Fruit fly (Drosophila melanogaster) whole organism, embryonic: ENCODE results near the gene Or67a.

Experiments
- Adf1 ChIP-seq: fragments of 200-800 bp; sonication (Bioruptor generic); IDR thresholded peaks from 2 replicates; pipeline ENCODE4 v1.3.6; 2022; ENCODE audit warnings: missing biosample characterization, missing genetic modification characterization
- Asciz ChIP-seq: fragments of 200-800 bp; sonication (Bioruptor generic); optimal IDR thresholded peaks from 2 replicates; lab custom pipeline; 2017; ENCODE audit warnings: missing biosample characterization, mild to moderate bottlenecking, missing genetic modification characterization, missing genetic modification reagents
- Bgb ChIP-seq: fragments of 200-800 bp; sonication (Bioruptor generic); IDR thresholded peaks from 2 replicates; pipeline ENCODE4 v1.3.6; 2022; ENCODE audit warnings: missing biosample characterization, missing genetic modification characterization; ENCODE audit not compliant: partially characterized antibody
- Blimp-1 ChIP-seq: fragments of 200-800 bp; sonication (Bioruptor generic); optimal IDR thresholded peaks from 3 replicates; lab custom pipeline; 2018; ENCODE audit warnings: missing biosample characterization, missing genetic modification characterization, mild to moderate bottlenecking, moderate library complexity, missing genetic modification reagents
- CG10543 ChIP-seq: fragments of 200-800 bp; sonication (Bioruptor generic); optimal IDR thresholded peaks from 3 replicates; lab custom pipeline; 2017; ENCODE audit warnings: missing biosample characterization, mild to moderate bottlenecking, missing genetic modification characterization, moderate library complexity
- CG11504 ChIP-seq: fragments of 200-800 bp; sonication (Bioruptor generic); optimal IDR thresholded peaks from 3 replicates; lab custom pipeline; 2019; ENCODE audit warnings: missing biosample characterization, mild to moderate bottlenecking, missing genetic modification characterization, moderate library complexity
- CG14014 ChIP-seq: fragments of 200-800 bp; sonication (Bioruptor generic); IDR thresholded peaks from 2 replicates; pipeline ENCODE4 v1.3.6; 2022; ENCODE audit warnings: missing biosample characterization, missing genetic modification characterization
- CG15269 ChIP-seq: fragments of 200-800 bp; sonication (Bioruptor generic); optimal IDR thresholded peaks from 2 replicates; lab custom pipeline; 2018; ENCODE audit warnings: missing biosample characterization, mild to moderate bottlenecking, missing genetic modification characterization, moderate library complexity
- CG17612 ChIP-seq: fragments of 200-800 bp; sonication (Bioruptor generic); IDR thresholded peaks from 2 replicates; pipeline ENCODE4 v1.3.6; 2022; ENCODE audit warnings: missing biosample characterization, missing genetic modification characterization
- CG18599 ChIP-seq: fragments of 200-800 bp; sonication (Bioruptor generic); optimal IDR thresholded peaks from 3 replicates; lab custom pipeline; 2017; ENCODE audit warnings: missing biosample characterization, missing genetic modification characterization, mild to moderate bottlenecking, moderate library complexity, missing genetic modification reagents
- CG2199 ChIP-seq: fragments of 200-800 bp; sonication (Bioruptor generic); IDR thresholded peaks from 3 replicates; pipeline ENCODE4 v1.3.6; 2022; ENCODE audit warnings: missing biosample characterization, missing genetic modification characterization
- CG2678 ChIP-seq: fragments of 200-800 bp; sonication (Bioruptor generic); optimal IDR thresholded peaks from 3 replicates; lab custom pipeline; 2019; ENCODE audit warnings: missing biosample characterization, mild to moderate bottlenecking, missing genetic modification characterization, moderate library complexity
- CG34376 ChIP-seq: fragments of 200-800 bp; sonication (Bioruptor generic); optimal IDR thresholded peaks from 2 replicates; lab custom pipeline; 2018; ENCODE audit warnings: missing biosample characterization, mild to moderate bottlenecking, missing genetic modification characterization
- CG34422 ChIP-seq: fragments of 200-800 bp; sonication (Bioruptor generic); IDR thresholded peaks from 3 replicates; pipeline ENCODE4 v1.3.6; 2022; ENCODE audit warnings: missing biosample characterization, missing genetic modification characterization
- CG6689 ChIP-seq: fragments of 200-800 bp; sonication (Bioruptor generic); IDR thresholded peaks from 2 replicates; pipeline ENCODE4 v1.3.6; 2022; ENCODE audit warnings: missing biosample characterization, missing genetic modification characterization
- CG7372 ChIP-seq: fragments of 200-800 bp; sonication (Bioruptor generic); IDR thresholded peaks from 2 replicates; pipeline ENCODE4 v1.3.6; 2022; ENCODE audit warnings: missing biosample characterization, missing genetic modification characterization
- Ets65A ChIP-seq: fragments of 200-800 bp; sonication (Bioruptor generic); peaks from one replicate; lab custom pipeline; 2016; ENCODE audit warnings: missing biosample characterization, missing genetic modification characterization
- Hr78 ChIP-seq, 2 experiments: fragments of 200-800 bp in 1 of 2; fragments of >200 bp in 1 of 2; sonication (Bioruptor generic) in 1 of 2; optimal IDR thresholded peaks; 2 replicates each; lab custom pipeline; 2017 to 2019; ENCODE audit warnings: missing biosample characterization in 2 of 2, missing genetic modification characterization in 2 of 2, mild to moderate bottlenecking in 1 of 2, moderate library complexity in 1 of 2
- Med ChIP-seq: fragments of 200-800 bp; sonication (Bioruptor generic); peaks from one replicate; lab custom pipeline; 2016; ENCODE audit warnings: missing biosample characterization, missing genetic modification characterization, mild to moderate bottlenecking, inconsistent platforms, moderate library complexity
- PHDP ChIP-seq: fragments of 200-800 bp; sonication (Bioruptor generic); optimal IDR thresholded peaks from 3 replicates; lab custom pipeline; 2018; ENCODE audit warnings: missing biosample characterization, mild to moderate bottlenecking, missing genetic modification characterization, moderate library complexity
- Poxn ChIP-seq: fragments of 200-800 bp; sonication (Bioruptor generic); IDR thresholded peaks from 2 replicates; pipeline ENCODE4 v1.3.6; 2022; ENCODE audit warnings: missing biosample characterization, missing genetic modification characterization
- Sry-β ChIP-seq: fragments of 200-800 bp; sonication (Bioruptor generic); optimal IDR thresholded peaks from 2 replicates; lab custom pipeline; 2018; ENCODE audit warnings: missing biosample characterization, mild to moderate bottlenecking, missing genetic modification characterization, moderate library complexity
- abd-A ChIP-seq: fragments of 200-800 bp; sonication (Bioruptor generic); optimal IDR thresholded peaks from 3 replicates; lab custom pipeline; 2019; ENCODE audit warnings: missing biosample characterization, mild to moderate bottlenecking, missing genetic modification characterization, moderate library complexity
- aop ChIP-seq: fragments of 200-800 bp; sonication (Bioruptor generic); IDR thresholded peaks from 2 replicates; pipeline ENCODE4 v1.3.6; 2022; ENCODE audit warnings: missing biosample characterization, missing genetic modification characterization
- cad ChIP-seq: fragments of >200 bp; optimal IDR thresholded peaks from 2 replicates; lab custom pipeline; 2017; ENCODE audit warnings: missing biosample characterization, missing genetic modification characterization
- caup ChIP-seq: fragments of 200-800 bp; sonication (Bioruptor generic); optimal IDR thresholded peaks from 3 replicates; lab custom pipeline; 2017; ENCODE audit warnings: missing biosample characterization, mild to moderate bottlenecking, missing genetic modification characterization, moderate library complexity; ENCODE audit not compliant: severe bottlenecking
- chinmo ChIP-seq: fragments of 200-800 bp; sonication (Bioruptor generic); IDR thresholded peaks from 4 replicates; pipeline ENCODE4 v1.3.6; 2022; ENCODE audit warnings: missing biosample characterization, missing genetic modification characterization; ENCODE audit not compliant: partially characterized antibody
- crol ChIP-seq: fragments of 200-800 bp; sonication (Bioruptor generic); IDR thresholded peaks from 2 replicates; pipeline ENCODE4 v1.3.6; 2022; ENCODE audit warnings: missing biosample characterization, missing genetic modification characterization
- cwo ChIP-seq: fragments of 200-800 bp; sonication (Bioruptor generic); optimal IDR thresholded peaks from 3 replicates; lab custom pipeline; 2017; ENCODE audit warnings: missing biosample characterization, missing genetic modification characterization, mild to moderate bottlenecking, moderate library complexity, missing genetic modification reagents
- dm ChIP-seq: fragments of 200-800 bp; sonication (Bioruptor generic); optimal IDR thresholded peaks from 3 replicates; lab custom pipeline; 2016; ENCODE audit warnings: missing biosample characterization, missing genetic modification characterization
- dysf ChIP-seq: fragments of 200-800 bp; sonication (Bioruptor generic); IDR thresholded peaks from 3 replicates; pipeline ENCODE4 v1.3.6; 2022; ENCODE audit warnings: missing biosample characterization, missing genetic modification characterization
- fd64A ChIP-seq: fragments of 200-800 bp; sonication (Bioruptor generic); optimal IDR thresholded peaks from 3 replicates; lab custom pipeline; 2018; ENCODE audit warnings: missing biosample characterization, mild to moderate bottlenecking, missing genetic modification characterization
- gem ChIP-seq: fragments of 200-800 bp; sonication (Bioruptor generic); optimal IDR thresholded peaks from 2 replicates; lab custom pipeline; 2019; ENCODE audit warnings: missing biosample characterization, mild to moderate bottlenecking, missing genetic modification characterization, moderate library complexity
- gro ChIP-seq: fragments of 200-800 bp; sonication (Bioruptor generic); optimal IDR thresholded peaks from 2 replicates; lab custom pipeline; 2016; ENCODE audit warnings: missing biosample characterization, missing genetic modification characterization
- hkb ChIP-seq, 2 experiments: fragments of 200-800 bp in 1 of 2; fragments of >200 bp in 1 of 2; sonication (Bioruptor generic) in 1 of 2; IDR thresholded peaks in 1 of 2; optimal IDR thresholded peaks in 1 of 2; 2 replicates each; pipeline versions ENCODE4 v1.3.6 to Lab custom; 2017 to 2022; ENCODE audit warnings: missing biosample characterization in 1 of 2, missing genetic modification characterization in 1 of 2
- ind ChIP-seq: fragments of 200-800 bp; sonication (Bioruptor generic); optimal IDR thresholded peaks from 3 replicates; lab custom pipeline; 2016; ENCODE audit warnings: missing biosample characterization, missing genetic modification characterization
- ken ChIP-seq: fragments of 200-800 bp; sonication (Bioruptor generic); IDR thresholded peaks from 3 replicates; pipeline ENCODE4 v1.3.6; 2022; ENCODE audit warnings: missing biosample characterization, missing genetic modification characterization
- mirr ChIP-seq: fragments of 200-800 bp; sonication (Bioruptor generic); optimal IDR thresholded peaks from 3 replicates; lab custom pipeline; 2018; ENCODE audit warnings: missing biosample characterization, mild to moderate bottlenecking, missing genetic modification characterization
- nmo ChIP-seq: fragments of 200-800 bp; sonication (Bioruptor generic); optimal IDR thresholded peaks from 2 replicates; lab custom pipeline; 2018; ENCODE audit warnings: missing biosample characterization, mild to moderate bottlenecking, missing genetic modification characterization, moderate library complexity
- oc ChIP-seq: fragments of 200-800 bp; sonication (Bioruptor generic); optimal IDR thresholded peaks from 2 replicates; lab custom pipeline; 2018; ENCODE audit warnings: missing biosample characterization, mild to moderate bottlenecking, missing genetic modification characterization, moderate library complexity
- otp ChIP-seq: fragments of 200-800 bp; sonication (Bioruptor generic); IDR thresholded peaks from 3 replicates; pipeline ENCODE4, ENCODE4 v1.3.6; 2022; ENCODE audit warnings: missing biosample characterization, missing genetic modification characterization
- pros ChIP-seq: fragments of 200-800 bp; sonication (Bioruptor generic); optimal IDR thresholded peaks from 3 replicates; lab custom pipeline; 2019; ENCODE audit warnings: missing biosample characterization, mild to moderate bottlenecking, missing genetic modification characterization, moderate library complexity
- scrt ChIP-seq: fragments of 200-800 bp; sonication (Bioruptor generic); optimal IDR thresholded peaks from 2 replicates; lab custom pipeline; 2018; ENCODE audit warnings: missing biosample characterization, mild to moderate bottlenecking, missing genetic modification characterization, moderate library complexity
- sd ChIP-seq: fragments of 200-800 bp; sonication (Bioruptor generic); optimal IDR thresholded peaks from 3 replicates; lab custom pipeline; 2018; ENCODE audit warnings: missing biosample characterization, mild to moderate bottlenecking, missing genetic modification characterization, moderate library complexity
- sens ChIP-seq: fragments of 200-800 bp; sonication (Bioruptor generic); peaks from one replicate; lab custom pipeline; 2016; ENCODE audit warnings: missing biosample characterization, missing genetic modification characterization
- sqz ChIP-seq: fragments of 200-800 bp; sonication (Bioruptor generic); optimal IDR thresholded peaks from 3 replicates; lab custom pipeline; 2018; ENCODE audit warnings: missing biosample characterization, mild to moderate bottlenecking, missing genetic modification characterization
- sr ChIP-seq: fragments of 200-800 bp; sonication (Bioruptor generic); IDR thresholded peaks from 3 replicates; pipeline ENCODE4 v1.3.6; 2022; ENCODE audit warnings: missing biosample characterization, missing genetic modification characterization
- vnd ChIP-seq: fragments of 200-800 bp; sonication (Bioruptor generic); IDR thresholded peaks from 3 replicates; pipeline ENCODE4 v1.3.6; 2022; ENCODE audit warnings: missing biosample characterization, missing genetic modification characterization; ENCODE audit not compliant: partially characterized antibody

The Or67a gene

DNA sequence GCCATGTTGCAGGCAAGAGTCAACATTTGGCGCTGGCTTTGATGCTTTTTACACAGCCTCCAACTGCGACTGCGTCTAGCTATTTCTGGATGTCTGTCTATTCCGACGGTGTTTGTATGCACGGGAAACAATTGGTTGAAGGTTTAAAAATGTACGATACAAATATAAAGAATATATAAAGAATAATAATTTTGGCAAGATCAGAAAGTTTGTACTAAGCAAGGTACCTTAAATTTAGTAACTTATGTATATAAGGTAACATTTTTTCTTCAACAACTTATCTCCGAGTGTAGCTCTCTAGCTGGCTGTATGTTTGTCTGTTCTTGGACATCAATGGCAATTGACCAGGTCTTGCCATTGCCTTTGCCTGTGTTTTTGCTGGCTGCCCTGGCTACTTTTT, 38.0 kb downstream of the Or67a start (continued):
- TF ChIP-seq gem (peak; percentile 50), CG2199 (no peak), oc (peak; percentile 15), CG6689 (GFP tag; lab: Robert Waterston, UW) (0 out of 2 replicates have a peak, but pooled peaks have one; percentile 12)

DNA sequence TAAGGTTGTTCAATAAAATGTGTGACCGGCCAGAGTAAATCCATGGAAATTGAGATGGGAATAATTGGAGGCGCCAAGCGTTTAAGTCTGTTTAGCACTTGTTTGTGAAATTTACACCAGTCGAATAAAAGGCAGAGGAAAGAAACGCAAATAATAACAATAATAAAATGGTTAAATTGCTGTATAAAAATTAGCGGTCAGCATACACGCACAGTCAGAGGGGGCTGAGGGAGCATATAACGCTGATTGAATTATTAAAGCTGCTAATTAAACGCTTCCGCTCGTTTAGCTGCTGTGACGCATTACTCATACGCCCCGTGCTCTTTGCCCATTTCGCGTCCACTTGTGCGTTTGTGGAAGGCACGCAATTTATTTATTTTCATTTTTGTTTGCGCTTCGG, 38.9 kb downstream of the Or67a start:
- TF ChIP-seq otp (GFP tag; lab: Robert Waterston, UW) (peak; percentile 79; the same call in 2 of the 3 replicates), abd-A (tag; lab: Kevin White, UChicago) (peak; percentile 71), Ets65A (GFP tag; lab: Kevin White, UChicago) (peak; percentile 26), CG15269 (tag; lab: Kevin White, UChicago) (peak; percentile 9), cwo (peak; percentile 22), PHDP (tag; lab: Kevin White, UChicago) (peak; percentile 8), chinmo (GFP tag; lab: Robert Waterston, UW) (0 out of 4 replicates have a peak, but pooled peaks have one; percentile 63), Med (GFP tag; lab: Kevin White, UChicago) (peak; percentile 48), CG2678 (tag; lab: Kevin White, UChicago) (peak; percentile 9), CG18599 (GFP tag; lab: Kevin White, UChicago) (peak; percentile 3), Asciz (peak; percentile 33), crol (peak; percentile 53; the same call in 1 of the 2 replicates), CG10543 (peak; percentile 43), mirr (GFP tag; lab: Kevin White, UChicago) (peak; percentile 16), sens (GFP tag; lab: Kevin White, UChicago) (peak; percentile 22), CG34422 (GFP tag; lab: Robert Waterston, UW) (no peak), CG7372 (GFP tag; lab: Robert Waterston, UW) (0 out of 2 replicates have a peak, but pooled peaks have one; percentile 13), dysf (GFP tag; lab: Robert Waterston, UW) (0 out of 3 replicates have a peak, but pooled peaks have one; percentile 8), ken (no peak), aop (GFP tag; lab: Robert Waterston, UW) (no peak), pros (GFP tag; lab: Kevin White, UChicago) (no peak), dm (GFP tag; lab: Kevin White, UChicago) (no peak), sd (peak; percentile 43), ind (GFP tag; lab: Kevin White, UChicago) (no peak), scrt (GFP tag; lab: Kevin White, UChicago) (no peak), gro (GFP tag; lab: Kevin White, UChicago) (peak; percentile 6)

DNA sequence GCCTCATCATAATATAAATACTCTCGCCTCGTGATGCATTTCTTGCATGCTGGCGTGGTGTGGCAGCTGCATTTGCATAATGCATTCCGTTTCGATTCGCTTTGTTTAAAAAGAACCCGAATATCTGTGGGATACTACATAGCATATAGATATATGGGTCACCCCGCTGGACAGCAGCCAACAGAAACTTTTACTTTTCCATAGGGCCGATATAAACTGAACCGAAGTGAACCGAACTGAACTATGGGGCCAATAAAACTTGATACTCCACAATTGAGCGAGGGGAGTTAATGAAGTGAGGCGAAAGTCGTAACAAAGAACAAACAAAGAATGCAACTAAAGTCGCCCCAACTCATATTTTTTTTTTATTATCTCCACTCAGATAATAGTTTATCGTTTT, 40.3 kb downstream of the Or67a start:
- TF ChIP-seq CG17612 (no peak), Hr78 (GFP tag; optimal IDR thresholded peaks at IDR 0.05; lab: Kevin White, UChicago) (peak in 1 of 2 experiments; percentile 30), sd (peak; percentile 41), sr (GFP tag; lab: Robert Waterston, UW) (no peak), Adf1 (no peak), CG34376 (GFP tag; lab: Kevin White, UChicago) (no peak), cad (GFP tag; lab: Kevin White, UChicago) (no peak), sqz (GFP tag; lab: Kevin White, UChicago) (peak; percentile 15), CG14014 (no peak), hkb (optimal IDR thresholded peaks at IDR 0.05; lab: Kevin White, UChicago) (no peak), hkb (GFP tag; IDR thresholded peaks at IDR 0.05; lab: Robert Waterston, UW) (no peak), caup (GFP tag; lab: Kevin White, UChicago) (no peak), CG11504 (no peak), fd64A (GFP tag; lab: Kevin White, UChicago) (no peak), vnd (no peak), Bgb (no peak), Blimp-1 (GFP tag; lab: Kevin White, UChicago) (peak; percentile 94), nmo (GFP tag; lab: Kevin White, UChicago) (no peak), Sry-β (GFP tag; lab: Kevin White, UChicago) (no peak), Poxn (no peak)
